Worm (Caenorhabditis elegans) whole organism, young adult: ENCODE results near the gene T23G5.3.

ENCODE experiments used
- C17E4.6 ChIP-seq: fragments of 200-800 bp; sonication (Bioruptor generic); IDR thresholded peaks from 2 replicates; pipeline ENCODE4 v1.3.6; 2022; ENCODE audit warnings: missing genetic modification reagents, missing genetic modification characterization, missing compliant biosample characterization
- F37B4.10 ChIP-seq: fragments of 200-800 bp; sonication (Bioruptor generic); IDR thresholded peaks from 2 replicates; pipeline ENCODE4 v1.3.6; 2022; ENCODE audit warnings: missing genetic modification characterization, missing compliant biosample characterization
- Y53F4B.3 ChIP-seq: fragments of 200-800 bp; sonication (Bioruptor generic); IDR thresholded peaks from 2 replicates; pipeline ENCODE4 v1.3.6; 2022; ENCODE audit warnings: missing genetic modification reagents, missing genetic modification characterization, missing compliant biosample characterization
- Y56A3A.18 ChIP-seq: fragments of 200-800 bp; sonication (Bioruptor generic); IDR thresholded peaks from 2 replicates; pipeline ENCODE4 v1.3.6; 2022; ENCODE audit warnings: missing genetic modification reagents, missing genetic modification characterization, missing compliant biosample characterization
- ZK185.1 ChIP-seq: sonication (generic microtip); optimal IDR thresholded peaks from 2 replicates; lab custom pipeline; 2016; ENCODE audit warnings: mild to moderate bottlenecking, missing genetic modification characterization, missing compliant biosample characterization; ENCODE audit not compliant: poor library complexity, severe bottlenecking
- ccch-3 ChIP-seq: fragments of 200-800 bp; sonication (Bioruptor generic); optimal IDR thresholded peaks from 2 replicates; lab custom pipeline; 2018; ENCODE audit warnings: mild to moderate bottlenecking, missing genetic modification characterization, missing compliant biosample characterization
- cebp-1 ChIP-seq, 2 experiments: fragments of 200-800 bp in 1 of 2; sonication (Bioruptor generic) in 1 of 2; sonication (generic microtip) in 1 of 2; IDR thresholded peaks in 1 of 2; optimal IDR thresholded peaks in 1 of 2; 2 replicates each; pipeline versions ENCODE4 v1.3.6 to Lab custom; 2017 to 2022; ENCODE audit warnings: missing compliant biosample characterization in 2 of 2, missing genetic modification characterization in 2 of 2, mild to moderate bottlenecking in 1 of 2, missing genetic modification reagents in 1 of 2, moderate library complexity in 1 of 2
- ceh-40 ChIP-seq: fragments of 200-800 bp; sonication (Bioruptor generic); IDR thresholded peaks from 2 replicates; pipeline ENCODE4 v1.3.6; 2022; ENCODE audit warnings: missing genetic modification characterization, missing compliant biosample characterization
- ceh-58 ChIP-seq: fragments of 200-800 bp; sonication (Bioruptor generic); IDR thresholded peaks from 2 replicates; pipeline ENCODE4 v1.3.6; 2022; ENCODE audit warnings: missing genetic modification characterization, missing compliant biosample characterization
- dpff-1 ChIP-seq: sonication (generic microtip); optimal IDR thresholded peaks from 2 replicates; lab custom pipeline; 2017; ENCODE audit warnings: mild to moderate bottlenecking, missing genetic modification characterization, missing compliant biosample characterization
- egrh-3 ChIP-seq: fragments of 200-800 bp; sonication (Bioruptor generic); IDR thresholded peaks from 2 replicates; pipeline ENCODE4 v1.3.6; 2022; ENCODE audit warnings: missing genetic modification reagents, missing genetic modification characterization, missing compliant biosample characterization
- ets-4 ChIP-seq: fragments of 200-800 bp; sonication (Bioruptor generic); optimal IDR thresholded peaks from 2 replicates; lab custom pipeline; 2018; ENCODE audit warnings: mild to moderate bottlenecking, missing genetic modification characterization, missing compliant biosample characterization
- gei-17 ChIP-seq: fragments of 200-800 bp; sonication (Bioruptor generic); optimal IDR thresholded peaks from 2 replicates; lab custom pipeline; 2018; ENCODE audit warnings: mild to moderate bottlenecking, missing genetic modification characterization, missing compliant biosample characterization
- hlh-12 ChIP-seq: sonication (generic microtip); optimal IDR thresholded peaks from 2 replicates; lab custom pipeline; 2016; ENCODE audit warnings: missing genetic modification characterization, missing compliant biosample characterization
- hmg-1.2 ChIP-seq: fragments of 200-800 bp; sonication (Bioruptor generic); IDR thresholded peaks from 2 replicates; pipeline ENCODE4 v1.3.6; 2022; ENCODE audit warnings: missing genetic modification reagents, missing genetic modification characterization, missing compliant biosample characterization
- hrde-1 ChIP-seq: sonication (generic microtip); optimal IDR thresholded peaks from 2 replicates; lab custom pipeline; 2016; ENCODE audit warnings: missing genetic modification characterization, mild to moderate bottlenecking, missing compliant biosample characterization, moderate library complexity, missing genotype, missing genetic modification reagents, borderline replicate concordance
- hsf-1 ChIP-seq: fragments of 200-800 bp; sonication (Bioruptor generic); IDR thresholded peaks from 2 replicates; pipeline ENCODE4 v1.3.6; 2022; ENCODE audit warnings: missing genetic modification reagents, missing genetic modification characterization, missing compliant biosample characterization
- lin-40 ChIP-seq: sonication (generic microtip); optimal IDR thresholded peaks from 2 replicates; lab custom pipeline; 2016; ENCODE audit warnings: missing genetic modification characterization, mild to moderate bottlenecking, missing compliant biosample characterization, missing genotype, missing genetic modification reagents
- mxl-1 ChIP-seq: sonication (generic microtip); optimal IDR thresholded peaks from 2 replicates; lab custom pipeline; 2016; ENCODE audit warnings: missing genetic modification characterization, missing compliant biosample characterization
- nhr-179 ChIP-seq: sonication (generic microtip); optimal IDR thresholded peaks from 2 replicates; lab custom pipeline; 2016; ENCODE audit warnings: mild to moderate bottlenecking, missing genetic modification characterization, missing compliant biosample characterization
- nhr-80 ChIP-seq: sonication (generic microtip); optimal IDR thresholded peaks from 2 replicates; lab custom pipeline; 2016; ENCODE audit warnings: missing genetic modification characterization, missing compliant biosample characterization
- pbrm-1 ChIP-seq: fragments of 200-800 bp; sonication (Bioruptor generic); IDR thresholded peaks from 2 replicates; pipeline ENCODE4 v1.3.6; 2022; ENCODE audit warnings: missing genetic modification reagents, missing genetic modification characterization, missing compliant biosample characterization
- rcor-1 ChIP-seq: fragments of 200-800 bp; sonication (Bioruptor generic); IDR thresholded peaks from 2 replicates; pipeline ENCODE4 v1.3.6; 2022; ENCODE audit warnings: missing genetic modification reagents, missing genetic modification characterization, missing compliant biosample characterization
- tbp1 ChIP-seq: fragments of 200-800 bp; sonication (Bioruptor generic); optimal IDR thresholded peaks from 2 replicates; lab custom pipeline; 2018; ENCODE audit warnings: mild to moderate bottlenecking, missing genetic modification characterization, missing compliant biosample characterization
- tbx-9 ChIP-seq: sonication (generic microtip); optimal IDR thresholded peaks from 2 replicates; lab custom pipeline; 2016; ENCODE audit warnings: borderline replicate concordance, missing genetic modification characterization, inconsistent platforms, missing compliant biosample characterization
- unc-62 ChIP-seq: fragments of 150-350 bp; optimal IDR thresholded peaks from 2 replicates; lab custom pipeline; 2014; ENCODE audit warnings: missing biosample characterization, missing genetic modification reagents, missing genetic modification characterization
- xnd-1 ChIP-seq: sonication (generic microtip); optimal IDR thresholded peaks from 2 replicates; lab custom pipeline; 2016; ENCODE audit warnings: missing genotype, missing genetic modification reagents, missing genetic modification characterization, missing compliant biosample characterization
- zfh-2 ChIP-seq: fragments of 200-800 bp; sonication (Bioruptor generic); conservative IDR thresholded peaks from 2 replicates; pipeline ENCODE4 v1.3.6; 2022; ENCODE audit warnings: missing genetic modification reagents, missing genetic modification characterization, missing compliant biosample characterization
- zim-3 ChIP-seq: sonication (generic microtip); optimal IDR thresholded peaks from 2 replicates; lab custom pipeline; 2017; ENCODE audit warnings: mild to moderate bottlenecking, missing genetic modification characterization, moderate library complexity, missing compliant biosample characterization
- ztf-26 ChIP-seq: sonication (generic microtip); optimal IDR thresholded peaks from 2 replicates; lab custom pipeline; 2017; ENCODE audit warnings: missing genetic modification characterization, missing compliant biosample characterization
- ztf-6 ChIP-seq: fragments of 200-800 bp; sonication (Bioruptor generic); IDR thresholded peaks from 2 replicates; pipeline ENCODE4 v1.3.6; 2022; ENCODE audit warnings: missing genetic modification reagents, missing genetic modification characterization, missing compliant biosample characterization

The T23G5.3 gene

DNA sequence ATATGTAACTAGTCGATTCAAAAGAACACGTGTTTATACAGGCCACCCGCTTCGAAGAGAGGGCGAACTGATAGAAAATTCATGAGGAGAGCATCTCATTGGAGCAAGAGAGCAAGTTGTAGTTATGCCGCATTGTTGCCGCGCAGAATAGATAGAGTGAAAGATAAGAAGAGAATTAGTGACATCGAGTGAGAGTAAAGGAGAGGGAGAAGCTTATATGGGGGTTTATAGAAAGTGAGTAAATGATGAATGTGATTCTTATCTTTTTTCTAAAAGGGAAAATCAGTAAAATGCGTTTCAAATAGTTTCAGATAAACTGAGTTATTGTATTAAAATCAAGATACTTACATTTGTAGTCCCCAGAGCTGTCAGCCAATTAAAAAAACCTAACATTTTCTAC, 39.1 kb upstream of the T23G5.3 start:
- TF ChIP-seq hsf-1 (no peak), nhr-80 (tag; lab: Kevin White, UChicago) (peak; percentile 29)

DNA sequence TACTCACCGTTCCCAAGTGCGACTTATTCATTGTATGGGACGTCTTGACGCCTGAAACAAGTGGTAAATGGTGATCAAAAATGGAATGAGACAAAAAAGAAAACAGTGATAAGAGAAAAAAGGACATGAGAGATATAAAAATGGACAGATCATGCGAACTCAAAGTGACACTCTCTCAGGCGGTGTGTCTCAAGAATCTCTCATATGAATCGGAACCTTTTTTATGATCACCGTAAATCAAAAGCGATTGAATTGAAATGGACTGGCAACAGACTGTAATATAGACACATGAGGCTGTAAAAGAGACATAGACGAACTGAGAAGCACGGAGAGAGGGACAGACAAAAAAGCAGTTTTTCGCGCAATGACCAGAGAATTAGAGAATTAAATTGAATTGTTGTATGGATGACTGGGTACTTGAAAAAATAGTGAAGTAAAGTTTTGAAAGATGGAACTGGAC, 38.0 kb upstream of the T23G5.3 start, which contains the start of gene clip-1:
Gene clip-1 (minus strand): TSS at position 51 of the 460 bp plus-strand sequence.
- TF ChIP-seq ztf-26 (tag; lab: Kevin White, UChicago) (peak; percentile 27), ZK185.1 (tag; lab: Kevin White, UChicago) (no peak), Y56A3A.18 (no peak), Y53F4B.3 (no peak), gei-17 (GFP tag; lab: Kevin White, UChicago) (no peak), ccch-3 (no peak), ztf-6 (GFP tag; lab: Robert Waterston, UW) (no peak), mxl-1 (tag; lab: Kevin White, UChicago) (no peak), dpff-1 (tag; lab: Kevin White, UChicago) (no peak), hsf-1 (no peak), hrde-1 (tag; lab: Kevin White, UChicago) (no peak), rcor-1 (GFP tag; lab: Robert Waterston, UW) (no peak), egrh-3 (GFP tag; lab: Robert Waterston, UW) (no peak), nhr-80 (tag; lab: Kevin White, UChicago) (peak; percentile 52), hmg-1.2 (GFP tag; lab: Robert Waterston, UW) (peak; percentile 39; the same call in 1 of the 2 replicates), xnd-1 (tag; lab: Kevin White, UChicago) (no peak), ceh-40 (no peak), ets-4 (GFP tag; lab: Kevin White, UChicago) (no peak), tbx-9 (no peak), pbrm-1 (no peak), C17E4.6 (GFP tag; lab: Robert Waterston, UW) (no peak), ceh-58 (GFP tag; lab: Robert Waterston, UW) (no peak), unc-62 (GFP tag; lab: Kevin White, UChicago) (no peak), tbp1 (no peak), cebp-1 (GFP tag; IDR thresholded peaks at IDR 0.05; lab: Robert Waterston, UW) (no peak), cebp-1 (tag; optimal IDR thresholded peaks at IDR 0.05; lab: Kevin White, UChicago) (peak; percentile 34), lin-40 (peak; percentile 42)

DNA sequence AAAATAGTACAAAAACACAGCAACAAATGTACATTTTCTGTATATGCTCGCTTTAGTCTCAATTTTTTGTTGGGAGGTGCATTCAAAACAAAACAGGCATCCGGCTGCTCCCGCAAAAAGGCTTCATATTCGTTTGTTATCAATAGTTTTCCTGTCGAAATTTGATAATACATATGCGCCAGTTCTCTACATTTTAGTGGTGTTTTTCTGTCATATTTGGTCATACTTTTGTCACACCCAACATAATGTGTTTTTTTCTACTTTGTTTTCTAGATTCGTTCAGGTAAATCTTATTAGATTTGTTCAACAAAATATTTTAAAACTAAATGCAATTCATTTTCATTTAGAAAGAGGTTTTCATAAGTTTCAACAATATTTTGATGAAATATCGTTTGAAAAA, 27.4 kb upstream of the T23G5.3 start:
- TF ChIP-seq nhr-80 (tag; lab: Kevin White, UChicago) (peak; percentile 54), hlh-12 (no peak)
- TF ChIP-seq, all 124 proteins: peak for 1

- TF ChIP-seq F37B4.10 (GFP tag; lab: Robert Waterston, UW) (no peak), ceh-58 (GFP tag; lab: Robert Waterston, UW) (no peak), nhr-179 (tag; lab: Kevin White, UChicago) (no peak)
Measured at ce11 chrIII:9256961-9257360, 25.9 kb upstream of the T23G5.3 start, which contains the start of gene M01A8.1. Gene M01A8.1 (plus strand): TSS chrIII:9257261.

DNA sequence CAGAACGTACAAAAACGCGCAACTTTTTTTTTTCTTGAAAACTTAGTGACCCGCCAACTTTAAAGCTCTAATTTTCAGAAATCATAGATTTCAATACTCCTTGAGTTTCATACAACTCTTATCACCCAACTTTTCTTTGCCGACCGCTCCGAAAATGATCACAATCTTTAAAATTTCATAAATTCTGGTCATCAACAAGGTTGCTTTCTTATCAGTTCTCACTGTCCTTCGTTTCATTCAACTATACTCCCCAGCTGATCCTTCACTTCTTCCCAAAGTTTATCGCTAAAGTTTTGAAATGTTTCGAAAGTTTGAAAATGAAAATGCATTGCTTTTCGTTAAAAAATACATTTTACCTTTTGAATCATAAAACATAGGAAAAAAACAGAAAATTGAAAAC, 24.7 kb upstream of the T23G5.3 start:
- TF ChIP-seq unc-62 (GFP tag; lab: Kevin White, UChicago) (no peak), nhr-80 (tag; lab: Kevin White, UChicago) (peak; percentile 79), zim-3 (tag; lab: Kevin White, UChicago) (no peak), zfh-2 (GFP tag; lab: Robert Waterston, UW) (no peak), dpff-1 (tag; lab: Kevin White, UChicago) (no peak), cebp-1 (GFP tag; IDR thresholded peaks at IDR 0.05; lab: Robert Waterston, UW) (peak; percentile 39; the same call in 1 of the 2 replicates), cebp-1 (tag; optimal IDR thresholded peaks at IDR 0.05; lab: Kevin White, UChicago) (no peak)
